Worm (Caenorhabditis elegans) whole organism, L4 larva: Measurements from ENCODE around the gene C30B5.6.
A peak's percentile ranks its signal among the peaks of the same experiment; 100 is the strongest.

ENCODE experiments used
- D1046.2 ChIP-seq: fragments of 200-800 bp; sonication (Bioruptor generic); IDR thresholded peaks from 2 replicates; pipeline ENCODE4 v1.3.6; 2022; ENCODE audit warnings: missing genetic modification characterization, missing compliant biosample characterization
- F49E8.2 ChIP-seq: sonication (generic microtip); optimal IDR thresholded peaks from 2 replicates; lab custom pipeline; 2016; ENCODE audit warnings: missing compliant biosample characterization, mild to moderate bottlenecking, missing genetic modification characterization, borderline replicate concordance
- R02D3.7 ChIP-seq: fragments of 150-350 bp; sonication (generic microtip); optimal IDR thresholded peaks from 3 replicates; lab custom pipeline; 2014; ENCODE audit warnings: missing biosample characterization, missing genetic modification characterization
- T20F7.1 ChIP-seq: fragments of 200-800 bp; sonication (Bioruptor generic); optimal IDR thresholded peaks from 2 replicates; lab custom pipeline; 2018; ENCODE audit warnings: mild to moderate bottlenecking, missing genetic modification characterization, missing compliant biosample characterization
- T26A8.4 ChIP-seq: fragments of 200-800 bp; sonication (Bioruptor generic); IDR thresholded peaks from 2 replicates; pipeline ENCODE4 v1.3.6; 2022; ENCODE audit warnings: missing genetic modification characterization, missing compliant biosample characterization
- Y105C5A.15 ChIP-seq: fragments of 200-800 bp; sonication (Bioruptor generic); IDR thresholded peaks from 2 replicates; pipeline ENCODE4 v1.3.6; 2022; ENCODE audit warnings: missing genetic modification characterization, missing compliant biosample characterization
- Y5F2A.4 ChIP-seq: fragments of 200-800 bp; sonication (Bioruptor generic); optimal IDR thresholded peaks from 2 replicates; lab custom pipeline; 2018; ENCODE audit warnings: mild to moderate bottlenecking, missing genetic modification characterization, missing compliant biosample characterization
- aha-1 ChIP-seq: fragments of 150-350 bp; peaks from one replicate; lab custom pipeline; 2014; ENCODE audit warnings: missing biosample characterization, missing genetic modification characterization
- ama-1 ChIP-seq: fragments of 150-350 bp; optimal IDR thresholded peaks from 2 replicates; lab custom pipeline; 2014; ENCODE audit warnings: inconsistent platforms, mixed read lengths
- ceh-32 ChIP-seq: sonication (generic microtip); optimal IDR thresholded peaks from 2 replicates; lab custom pipeline; 2016; ENCODE audit warnings: mild to moderate bottlenecking, missing genetic modification characterization, missing compliant biosample characterization; ENCODE audit not compliant: poor library complexity
- daf-19 ChIP-seq: fragments of 200-800 bp; sonication (Bioruptor generic); conservative IDR thresholded peaks from 2 replicates; pipeline ENCODE4 v1.3.6; 2022; ENCODE audit warnings: missing genetic modification characterization, missing compliant biosample characterization
- dmd-8 ChIP-seq: fragments of 200-800 bp; sonication (Bioruptor generic); IDR thresholded peaks from 2 replicates; pipeline ENCODE4 v1.3.6; 2022; ENCODE audit warnings: missing genetic modification characterization, missing compliant biosample characterization
- egl-27 ChIP-seq: sonication (generic microtip); optimal IDR thresholded peaks from 3 replicates; lab custom pipeline; 2017; ENCODE audit warnings: missing biosample characterization, missing genetic modification reagents, missing genetic modification characterization
- fkh-10 ChIP-seq: fragments of 150-350 bp; optimal IDR thresholded peaks from 2 replicates; lab custom pipeline; 2014; ENCODE audit warnings: missing biosample characterization, missing genetic modification reagents, missing genetic modification characterization
- gei-8 ChIP-seq: fragments of 200-800 bp; sonication (Bioruptor generic); optimal IDR thresholded peaks from 2 replicates; lab custom pipeline; 2018; ENCODE audit warnings: mild to moderate bottlenecking, missing genetic modification characterization, missing compliant biosample characterization
- hlh-11 ChIP-seq: fragments of 200-800 bp; sonication (Bioruptor generic); optimal IDR thresholded peaks from 2 replicates; lab custom pipeline; 2018; ENCODE audit warnings: mild to moderate bottlenecking, missing genetic modification characterization, missing compliant biosample characterization
- hlh-30 ChIP-seq: sonication (generic microtip); optimal IDR thresholded peaks from 2 replicates; lab custom pipeline; 2017; ENCODE audit warnings: antibody characterized with exemption, mild to moderate bottlenecking, missing genetic modification characterization, missing compliant biosample characterization; ENCODE audit not compliant: insufficient read depth
- lin-13 ChIP-seq: fragments of 150-350 bp; optimal IDR thresholded peaks from 2 replicates; lab custom pipeline; 2014; ENCODE audit warnings: missing biosample characterization, missing genetic modification reagents, missing genetic modification characterization
- lin-29 ChIP-seq: fragments of 200-800 bp; sonication (Bioruptor generic); IDR thresholded peaks from 2 replicates; pipeline ENCODE4 v1.3.6; 2022; ENCODE audit warnings: missing genetic modification reagents, missing genetic modification characterization, missing compliant biosample characterization
- lin-38 ChIP-seq: fragments of 200-800 bp; sonication (Bioruptor generic); IDR thresholded peaks from 2 replicates; pipeline ENCODE4 v1.3.6; 2022; ENCODE audit warnings: missing genetic modification reagents, missing genetic modification characterization, missing compliant biosample characterization
- lir-3 ChIP-seq: sonication (generic microtip); optimal IDR thresholded peaks from 2 replicates; lab custom pipeline; 2016; ENCODE audit warnings: mild to moderate bottlenecking, missing genetic modification characterization, missing compliant biosample characterization
- lsy-2 ChIP-seq, 2 experiments: fragments of 150-350 bp in 1 of 2; sonication (generic microtip) in 1 of 2; optimal IDR thresholded peaks; 2 replicates each; lab custom pipeline; 2014 to 2017; ENCODE audit warnings: missing biosample characterization in 2 of 2, missing genetic modification characterization in 2 of 2
- madf-5 ChIP-seq, 2 experiments: fragments of 200-800 bp; sonication (Bioruptor generic); IDR thresholded peaks; 2 replicates each; pipeline ENCODE4 v1.3.6; 2022; ENCODE audit warnings: missing compliant biosample characterization in 2 of 2, missing genetic modification characterization in 2 of 2
- madf-9 ChIP-seq: fragments of 200-800 bp; sonication (Bioruptor generic); conservative IDR thresholded peaks from 2 replicates; pipeline ENCODE4 v1.3.6; 2022; ENCODE audit warnings: missing genetic modification reagents, missing genetic modification characterization, missing compliant biosample characterization
- mep-1 ChIP-seq: fragments of 150-350 bp; sonication (generic microtip); optimal IDR thresholded peaks from 3 replicates; lab custom pipeline; 2014; ENCODE audit warnings: missing biosample characterization, missing genetic modification characterization
- mxl-3 ChIP-seq: fragments of 200-800 bp; sonication (Bioruptor generic); optimal IDR thresholded peaks from 2 replicates; lab custom pipeline; 2018; ENCODE audit warnings: mild to moderate bottlenecking, missing genetic modification characterization, missing compliant biosample characterization
- nhr-102 ChIP-seq: sonication (generic microtip); optimal IDR thresholded peaks from 2 replicates; lab custom pipeline; 2016; ENCODE audit warnings: mild to moderate bottlenecking, missing genetic modification characterization, moderate library complexity, missing compliant biosample characterization
- nhr-28 ChIP-seq: fragments of 150-350 bp; optimal IDR thresholded peaks from 2 replicates; lab custom pipeline; 2014; ENCODE audit warnings: missing biosample characterization, missing genetic modification characterization
- nhr-42 ChIP-seq: fragments of 200-800 bp; sonication (Bioruptor generic); IDR thresholded peaks from 2 replicates; pipeline ENCODE4 v1.3.6; 2022; ENCODE audit warnings: missing genetic modification characterization, missing compliant biosample characterization
- nhr-6 ChIP-seq: fragments of 150-350 bp; optimal IDR thresholded peaks from 2 replicates; lab custom pipeline; 2014; ENCODE audit warnings: missing biosample characterization, missing genetic modification characterization
- nhr-77 ChIP-seq: fragments of 150-350 bp; optimal IDR thresholded peaks from 2 replicates; lab custom pipeline; 2014; ENCODE audit warnings: missing biosample characterization, missing genetic modification characterization
- pha-4 ChIP-seq, 2 experiments: fragments of 150-350 bp in 1 of 2; fragments of 200-800 bp in 1 of 2; sonication (Bioruptor generic) in 1 of 2; IDR thresholded peaks in 1 of 2; optimal IDR thresholded peaks in 1 of 2; 2 replicates each; pipeline versions ENCODE4 v1.3.6 to Lab custom; 2014 to 2022; ENCODE audit warnings: missing genetic modification characterization in 2 of 2, missing genetic modification reagents in 2 of 2, missing biosample characterization in 1 of 2, missing compliant biosample characterization in 1 of 2
- saeg-2 ChIP-seq: fragments of 200-800 bp; sonication (Bioruptor generic); IDR thresholded peaks from 2 replicates; pipeline ENCODE4 v1.3.6; 2022; ENCODE audit warnings: missing genetic modification reagents, missing genetic modification characterization, missing compliant biosample characterization
- spr-3 ChIP-seq: fragments of 200-800 bp; sonication (Bioruptor generic); optimal IDR thresholded peaks from 2 replicates; lab custom pipeline; 2018; ENCODE audit warnings: mild to moderate bottlenecking, missing genetic modification characterization, missing compliant biosample characterization
- tra-1 ChIP-seq: fragments of 200-800 bp; sonication (Bioruptor generic); IDR thresholded peaks from 2 replicates; pipeline ENCODE4 v1.3.6; 2022; ENCODE audit warnings: missing genetic modification reagents, missing genetic modification characterization, missing compliant biosample characterization
- unc-130 ChIP-seq: sonication (generic microtip); optimal IDR thresholded peaks from 2 replicates; lab custom pipeline; 2016; ENCODE audit warnings: missing genetic modification reagents, missing genetic modification characterization, missing compliant biosample characterization
- unc-39 ChIP-seq: sonication (generic microtip); optimal IDR thresholded peaks from 2 replicates; lab custom pipeline; 2017; ENCODE audit warnings: missing biosample characterization, missing genetic modification characterization
- unc-62 ChIP-seq, 3 experiments: fragments of 150-350 bp in 1 of 3; sonication (generic microtip); optimal IDR thresholded peaks in 2 of 3; peaks in 1 of 3; 1 replicate in 1 of 3; 2 replicates in 2 of 3; lab custom pipeline; 2014 to 2017; ENCODE audit warnings: missing biosample characterization in 3 of 3, missing genetic modification characterization in 3 of 3, missing genetic modification reagents in 3 of 3, missing genotype in 1 of 3
- zip-2 ChIP-seq: fragments of 150-350 bp; optimal IDR thresholded peaks from 2 replicates; lab custom pipeline; 2014; ENCODE audit warnings: missing biosample characterization, missing genetic modification characterization

C30B5.6 gene

DNA sequence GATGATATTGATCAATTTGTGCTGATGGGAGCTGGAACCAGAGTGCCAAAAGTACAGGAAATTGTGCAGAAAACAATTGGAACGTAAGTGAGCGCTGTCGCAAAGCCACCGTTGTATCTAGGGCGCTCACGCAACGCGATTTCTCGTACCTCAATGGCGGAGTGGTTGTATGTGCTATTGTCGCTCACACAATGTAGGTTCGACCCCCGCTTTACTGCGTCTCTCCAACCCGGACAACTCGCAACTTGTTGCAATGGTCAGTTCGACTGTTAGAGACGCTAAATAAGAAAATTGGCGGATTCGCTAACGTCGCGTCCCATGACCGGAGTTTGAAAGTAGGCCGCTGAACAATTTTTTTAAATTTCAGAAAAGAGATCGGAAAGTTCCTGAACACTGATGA lies 26.0 kb upstream of the C30B5.6 start (continued):
- TF ChIP-seq gei-8 (GFP tag; lab: Kevin White, UChicago) (no peak), D1046.2 (peak; percentile 77; the same call in 1 of the 2 replicates), tra-1 (GFP tag; lab: Robert Waterston, UW) (0 out of 2 replicates have a peak, but pooled peaks have one; percentile 45), lsy-2 (tag; optimal IDR thresholded peaks at IDR 0.05; lab: Kevin White, UChicago) (peak in 1 of 2 experiments; percentile 35), mxl-3 (GFP tag; lab: Kevin White, UChicago) (peak; percentile 56), lin-13 (GFP tag; lab: Kevin White, UChicago) (no peak), egl-27 (tag; lab: Kevin White, UChicago) (no peak), lin-29 (GFP tag; lab: Robert Waterston, UW) (no peak), nhr-28 (peak; percentile 3), R02D3.7 (no peak), aha-1 (peak; percentile 59), unc-130 (GFP tag; lab: Kevin White, UChicago) (peak; percentile 13), hlh-30 (tag; lab: Kevin White, UChicago) (peak; percentile 48), madf-5 (GFP tag; IDR thresholded peaks at IDR 0.05; lab: Robert Waterston, UW) (peak in 1 of 2 experiments; percentile 69; a peak in 1 of 4 replicates), saeg-2 (GFP tag; lab: Robert Waterston, UW) (no peak), mep-1 (peak; percentile 51), fkh-10 (no peak), nhr-6 (peak; percentile 72), zip-2 (tag; lab: Kevin White, UChicago) (no peak), daf-19 (GFP tag; lab: Robert Waterston, UW) (peak; percentile 22; the same call in 1 of the 2 replicates), nhr-102 (no peak), unc-62 (GFP tag; optimal IDR thresholded peaks at IDR 0.05 in 1 of 2; lab: Kevin White, UChicago) (no peak), unc-62 (tag; optimal IDR thresholded peaks at IDR 0.05; lab: Kevin White, UChicago) (no peak), nhr-42 (GFP tag; lab: Robert Waterston, UW) (no peak), madf-9 (GFP tag; lab: Robert Waterston, UW) (no peak), lir-3 (tag; lab: Kevin White, UChicago) (peak; percentile 77), F49E8.2 (tag; lab: Kevin White, UChicago) (peak; percentile 46), unc-39 (tag; lab: Kevin White, UChicago) (no peak), T20F7.1 (GFP tag; lab: Kevin White, UChicago) (no peak), nhr-77 (no peak), Y105C5A.15 (GFP tag; lab: Robert Waterston, UW) (peak; percentile 21; the same call in 1 of the 2 replicates), dmd-8 (GFP tag; lab: Robert Waterston, UW) (peak; percentile 78), spr-3 (GFP tag; lab: Kevin White, UChicago) (peak; percentile 9), T26A8.4 (no peak), ceh-32 (no peak), hlh-11 (tag; lab: Kevin White, UChicago) (peak; percentile 34)

DNA sequence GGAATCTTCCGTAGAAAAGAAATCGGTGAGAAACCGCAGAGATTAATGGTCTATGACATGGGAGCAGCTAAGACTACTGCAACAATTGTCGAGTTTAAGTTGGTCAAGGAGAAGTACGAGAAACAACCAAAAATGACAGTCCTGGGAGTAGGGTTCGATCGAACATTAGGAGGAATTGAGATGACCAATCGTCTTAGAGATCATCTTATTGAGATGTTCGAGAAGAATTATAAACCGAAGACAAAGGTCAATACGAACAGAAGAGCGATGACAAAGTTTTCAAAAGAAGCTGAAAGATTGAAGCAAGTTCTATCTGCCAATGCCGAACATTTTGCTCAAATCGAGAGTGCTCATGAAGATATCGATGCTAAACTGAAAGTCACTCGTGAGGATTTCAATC lies 25.6 kb upstream of the C30B5.6 start:
- TF ChIP-seq pha-4 (GFP tag; IDR thresholded peaks at IDR 0.05; lab: Robert Waterston, UW) (no peak), pha-4 (tag; optimal IDR thresholded peaks at IDR 0.05; lab: Kevin White, UChicago) (no peak), Y5F2A.4 (GFP tag; lab: Kevin White, UChicago) (no peak), F49E8.2 (tag; lab: Kevin White, UChicago) (no peak), ama-1 (lab: Kevin White, UChicago) (no peak), unc-62 (GFP tag; optimal IDR thresholded peaks at IDR 0.05 in 1 of 2; lab: Kevin White, UChicago) (peak in 1 of 2 experiments; percentile 92), unc-62 (tag; optimal IDR thresholded peaks at IDR 0.05; lab: Kevin White, UChicago) (no peak), lin-38 (GFP tag; lab: Robert Waterston, UW) (no peak), nhr-6 (no peak)
